Fruit fly (Drosophila melanogaster): ENCODE data around the gene RabGGTb.

The RabGGTb gene

DNA sequence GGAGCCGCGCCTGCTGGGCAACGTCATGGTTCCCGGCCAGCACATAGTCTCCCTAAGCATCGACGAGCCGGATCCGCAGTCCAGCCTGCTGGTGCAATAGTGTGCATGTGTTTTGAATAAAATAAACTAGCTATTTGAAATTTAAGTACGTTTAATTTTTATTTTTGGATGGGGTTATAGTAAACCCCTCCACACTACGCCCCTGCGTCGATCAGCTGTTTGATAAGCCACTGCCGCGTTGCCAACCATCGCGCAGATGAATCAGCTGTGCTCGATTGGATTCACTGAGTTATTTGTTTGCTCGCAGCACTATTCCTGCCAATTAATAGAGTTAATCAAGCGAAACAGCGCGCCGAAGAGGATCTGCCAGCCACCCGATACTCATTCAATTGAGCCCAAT, at the start of gene RabGGTb (continued):
- TF ChIP-seq CrebB (tag; optimal IDR thresholded peaks at IDR 0.05) (peak; percentile 40), Fer1 (GFP tag; optimal IDR thresholded peaks at IDR 0.05) (peak; percentile 71), CG2712 (tag; optimal IDR thresholded peaks at IDR 0.05) (peak; percentile 50), CG14860 (GFP tag; IDR thresholded peaks at IDR 0.05; ENCODE audit: partially characterized antibody) (no peak), Antp (GFP tag; optimal IDR thresholded peaks at IDR 0.05) (peak; percentile 64), Lim3 (GFP tag; IDR thresholded peaks at IDR 0.05) (no peak), CG6689 (GFP tag; IDR thresholded peaks at IDR 0.05) (peak; percentile 45; the same call in 1 of the 2 replicates), CG7357 (GFP tag; IDR thresholded peaks at IDR 0.05) (no peak), Scr (GFP tag; IDR thresholded peaks at IDR 0.05; ENCODE audit: partially characterized antibody) (0 out of 2 replicates have a peak, but pooled peaks have one; percentile 10), phol (tag; optimal IDR thresholded peaks at IDR 0.05) (peak; percentile 24), hb (GFP tag; IDR thresholded peaks at IDR 0.05; ENCODE audit: partially characterized antibody) (no peak), oc (tag; optimal IDR thresholded peaks at IDR 0.05) (peak; percentile 49), nerfin-2 (GFP tag; IDR thresholded peaks at IDR 0.05; ENCODE audit: partially characterized antibody) (no peak), psq (GFP tag; optimal IDR thresholded peaks at IDR 0.05) (no peak), BtbVII (GFP tag; optimal IDR thresholded peaks at IDR 0.05) (peak; percentile 27), CG7928 (GFP tag; optimal IDR thresholded peaks at IDR 0.05) (no peak), al (GFP tag; IDR thresholded peaks at IDR 0.05) (peak; percentile 59), eyg (GFP tag; optimal IDR thresholded peaks at IDR 0.05) (peak; percentile 13), BEAF-32 (GFP tag; optimal IDR thresholded peaks at IDR 0.05) (peak; percentile 2), ro (GFP tag; IDR thresholded peaks at IDR 0.05) (no peak), D19B (GFP tag; optimal IDR thresholded peaks at IDR 0.05) (no peak), corto (GFP tag; optimal IDR thresholded peaks at IDR 0.05) (no peak), nmo (GFP tag; optimal IDR thresholded peaks at IDR 0.05) (peak; percentile 30), bcd (GFP tag; optimal IDR thresholded peaks at IDR 0.05) (peak; percentile 61), pnt (GFP tag; optimal IDR thresholded peaks at IDR 0.05) (peak; percentile 17), CG14050 (GFP tag; IDR thresholded peaks at IDR 0.05) (peak; percentile 48; the same call in 2 of the 3 replicates), zen2 (GFP tag; IDR thresholded peaks at IDR 0.05; ENCODE audit: partially characterized antibody) (peak; percentile 34; the same call in 1 of the 3 replicates), Sox102F (GFP tag; optimal IDR thresholded peaks at IDR 0.05) (peak; percentile 34), Nf-YA (GFP tag; IDR thresholded peaks at IDR 0.05) (no peak), CG13296 (GFP tag; optimal IDR thresholded peaks at IDR 0.05) (peak; percentile 50), knrl (GFP tag; IDR thresholded peaks at IDR 0.05; ENCODE audit: partially characterized antibody) (no peak; the same call in 2 of the 3 replicates), Bteb2 (GFP tag; optimal IDR thresholded peaks at IDR 0.05) (peak; percentile 45), Dref (GFP tag; IDR thresholded peaks at IDR 0.05) (peak; percentile 41), tio (GFP tag; optimal IDR thresholded peaks at IDR 0.05) (no peak), CG12236 (GFP tag; optimal IDR thresholded peaks at IDR 0.05) (no peak), pita (GFP tag; optimal IDR thresholded peaks at IDR 0.05) (no peak), vnd (GFP tag; IDR thresholded peaks at IDR 0.05; ENCODE audit: partially characterized antibody) (no peak), Gug (GFP tag; IDR thresholded peaks at IDR 0.05) (peak; percentile 42; the same call in 3 of the 4 replicates), CG3163 (GFP tag; optimal IDR thresholded peaks at IDR 0.05) (peak; percentile 20), ftz-f1 (GFP tag; optimal IDR thresholded peaks at IDR 0.05) (peak; percentile 34), CG18764 (GFP tag; optimal IDR thresholded peaks at IDR 0.05) (no peak), ERR (GFP tag; optimal IDR thresholded peaks at IDR 0.05) (peak; percentile 15), CHES-1-like (GFP tag; optimal IDR thresholded peaks at IDR 0.05) (peak; percentile 50), sim (GFP tag; IDR thresholded peaks at IDR 0.05) (no peak), GATAe (GFP tag; conservative IDR thresholded peaks at IDR 0.05) (peak; percentile 75), shn (GFP tag; optimal IDR thresholded peaks at IDR 0.05) (peak; percentile 59), rib (GFP tag; IDR thresholded peaks at IDR 0.05) (0 out of 2 replicates have a peak, but pooled peaks have one; percentile 54), Jarid2 (GFP tag; optimal IDR thresholded peaks at IDR 0.05) (no peak), CG3407 (GFP tag; optimal IDR thresholded peaks at IDR 0.05) (no peak), Ets97D (GFP tag; optimal IDR thresholded peaks at IDR 0.05) (peak; percentile 11)

Data from whole organism, embryonic.